Worm (Caenorhabditis elegans) whole organism, L4 larva: ENCODE results near the gene cni-1.
A peak's percentile ranks its signal among the peaks of the same experiment; 100 is the strongest.

Experiments
- F37D6.2 ChIP-seq: sonication (generic microtip); optimal IDR thresholded peaks from 2 replicates; lab custom pipeline; 2016; ENCODE audit warnings: mild to moderate bottlenecking, missing genetic modification characterization, missing compliant biosample characterization
- aly-2 ChIP-seq: sonication (generic microtip); optimal IDR thresholded peaks from 2 replicates; lab custom pipeline; 2018; ENCODE audit warnings: missing biosample characterization, missing genetic modification characterization
- dmd-9 ChIP-seq: fragments of 200-800 bp; sonication (Bioruptor generic); IDR thresholded peaks from 2 replicates; pipeline ENCODE4 v1.3.6; 2022; ENCODE audit warnings: missing genetic modification reagents, missing genetic modification characterization, missing compliant biosample characterization
- dve-1 ChIP-seq: sonication (generic microtip); optimal IDR thresholded peaks from 2 replicates; lab custom pipeline; 2017; ENCODE audit warnings: antibody characterized with exemption, mild to moderate bottlenecking, missing genetic modification characterization, missing compliant biosample characterization; ENCODE audit not compliant: insufficient read depth
- fkh-10 ChIP-seq: fragments of 150-350 bp; optimal IDR thresholded peaks from 2 replicates; lab custom pipeline; 2014; ENCODE audit warnings: missing biosample characterization, missing genetic modification reagents, missing genetic modification characterization
- jun-1 ChIP-seq: fragments of 150-350 bp; optimal IDR thresholded peaks from 2 replicates; lab custom pipeline; 2014; ENCODE audit warnings: missing biosample characterization, missing genetic modification reagents, missing genetic modification characterization
- nhr-77 ChIP-seq: fragments of 150-350 bp; optimal IDR thresholded peaks from 2 replicates; lab custom pipeline; 2014; ENCODE audit warnings: missing biosample characterization, missing genetic modification characterization
- pha-4 ChIP-seq, 2 experiments: fragments of 150-350 bp in 1 of 2; fragments of 200-800 bp in 1 of 2; sonication (Bioruptor generic) in 1 of 2; IDR thresholded peaks in 1 of 2; optimal IDR thresholded peaks in 1 of 2; 2 replicates each; pipeline versions ENCODE4 v1.3.6 to Lab custom; 2014 to 2022; ENCODE audit warnings: missing genetic modification characterization in 2 of 2, missing genetic modification reagents in 2 of 2, missing biosample characterization in 1 of 2, missing compliant biosample characterization in 1 of 2
- snpc-4 ChIP-seq: fragments of 150-350 bp; optimal IDR thresholded peaks from 2 replicates; lab custom pipeline; 2014; ENCODE audit warnings: missing biosample characterization, missing genetic modification characterization
- unc-130 ChIP-seq: sonication (generic microtip); optimal IDR thresholded peaks from 2 replicates; lab custom pipeline; 2016; ENCODE audit warnings: missing genetic modification reagents, missing genetic modification characterization, missing compliant biosample characterization
- ztf-11 ChIP-seq: fragments of 150-350 bp; optimal IDR thresholded peaks from 2 replicates; lab custom pipeline; 2014; ENCODE audit warnings: missing biosample characterization, missing genetic modification characterization

ce11 chrV:13165244-13165643 lies 14.9 kb upstream of the cni-1 start:
- TF ChIP-seq unc-130 (no peak), F37D6.2 (tag; lab: Kevin White, UChicago) (no peak), snpc-4 (tag; lab: Kevin White, UChicago) (no peak), ztf-11 (tag; lab: Kevin White, UChicago) (no peak), dmd-9 (GFP tag; lab: Robert Waterston, UW) (no peak), pha-4 (GFP tag; IDR thresholded peaks at IDR 0.05; lab: Robert Waterston, UW) (no peak), pha-4 (tag; optimal IDR thresholded peaks at IDR 0.05; lab: Kevin White, UChicago) (no peak), dve-1 (no peak), aly-2 (tag; lab: Kevin White, UChicago) (no peak), jun-1 (no peak), fkh-10 (GFP tag; lab: Kevin White, UChicago) (peak; percentile 38), nhr-77 (tag; lab: Kevin White, UChicago) (no peak)
